Fruit fly (Drosophila melanogaster) Kc167 (cell line): ENCODE data around the gene CG12728.

Experiments
- Myc ChIP-seq: fragments of >200 bp; optimal IDR thresholded peaks from 2 replicates; lab custom pipeline; 2017; ENCODE audit warnings: missing external identifiers
- Sin3A ChIP-seq: fragments of >200 bp; optimal IDR thresholded peaks from 2 replicates; lab custom pipeline; 2018; ENCODE audit warnings: missing external identifiers
- h ChIP-seq: fragments of >200 bp; optimal IDR thresholded peaks from 3 replicates; lab custom pipeline; 2018; ENCODE audit warnings: missing external identifiers
- insv ChIP-seq: fragments of >200 bp; optimal IDR thresholded peaks from 3 replicates; lab custom pipeline; 2018; ENCODE audit warnings: missing external identifiers
- psq ChIP-seq: fragments of >200 bp; optimal IDR thresholded peaks from 2 replicates; lab custom pipeline; 2017; ENCODE audit warnings: missing external identifiers
- ttk ChIP-seq: sonication (Bioruptor generic); optimal IDR thresholded peaks from 2 replicates; lab custom pipeline; 2017; ENCODE audit warnings: missing external identifiers

The CG12728 gene

DNA sequence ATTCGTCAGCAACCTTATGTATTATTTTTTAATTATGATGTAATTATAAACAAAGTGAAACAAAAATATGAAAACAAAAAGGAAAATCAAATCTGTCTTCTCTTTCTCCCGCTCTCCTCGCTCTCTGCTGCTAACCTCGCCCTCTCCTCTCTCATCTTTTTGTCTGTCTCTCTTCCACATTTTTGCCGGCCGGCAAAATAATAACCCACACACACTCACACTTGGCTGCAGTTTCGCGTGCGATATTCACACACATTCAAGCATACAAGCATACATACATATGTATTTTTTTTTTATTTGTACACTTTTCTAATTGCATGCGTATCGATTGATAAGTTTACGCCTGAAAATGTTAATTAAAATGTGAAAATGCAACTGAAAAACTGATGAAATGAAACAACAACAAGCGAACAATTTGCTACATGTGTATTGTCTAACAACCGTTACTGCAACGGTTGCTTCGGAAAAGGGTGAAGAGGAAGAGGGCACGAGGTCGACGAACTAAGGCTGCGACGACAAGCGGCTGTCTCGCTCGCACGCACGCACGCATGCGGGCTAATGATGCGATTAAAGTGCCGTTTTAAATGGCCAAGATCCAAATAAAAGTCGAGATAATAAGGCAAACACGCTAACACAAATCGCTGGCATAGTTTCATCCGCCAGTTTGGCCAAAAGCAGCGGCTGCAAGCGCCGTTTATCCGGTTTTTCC lies 37.9 kb upstream of the CG12728 start:
- no peak for TF ChIP-seq psq (lab: Kevin White, UChicago)
- TF ChIP-seq h (lab: Kevin White, UChicago), result no peak
- no peak for TF ChIP-seq ttk (lab: Kevin White, UChicago)
- no peak for TF ChIP-seq Myc (lab: Kevin White, UChicago)
- TF ChIP-seq Sin3A (lab: Kevin White, UChicago), result no peak
- TF ChIP-seq insv (lab: Kevin White, UChicago), result no peak

DNA sequence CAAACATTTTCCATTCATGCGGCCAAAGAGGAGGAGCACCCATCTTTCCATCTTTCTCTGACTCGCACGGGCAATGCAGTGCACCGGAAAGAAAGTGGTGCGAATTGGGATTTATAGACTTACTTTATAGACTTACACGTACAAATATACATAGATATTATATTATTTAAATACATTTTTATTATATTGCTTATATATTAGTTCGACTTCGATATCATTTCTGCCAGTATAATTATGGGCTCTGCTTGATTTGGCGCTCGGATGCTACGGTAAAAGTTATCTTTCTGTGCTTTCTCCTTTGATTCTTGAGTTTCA lies 37.4 kb upstream of the CG12728 start:
- no peak for TF ChIP-seq psq (lab: Kevin White, UChicago)
- TF ChIP-seq ttk (lab: Kevin White, UChicago), result no peak
- no peak for TF ChIP-seq Sin3A (lab: Kevin White, UChicago)
- TF ChIP-seq h (lab: Kevin White, UChicago), result no peak
- TF ChIP-seq insv (lab: Kevin White, UChicago), result no peak
- TF ChIP-seq Myc (lab: Kevin White, UChicago), result no peak

DNA sequence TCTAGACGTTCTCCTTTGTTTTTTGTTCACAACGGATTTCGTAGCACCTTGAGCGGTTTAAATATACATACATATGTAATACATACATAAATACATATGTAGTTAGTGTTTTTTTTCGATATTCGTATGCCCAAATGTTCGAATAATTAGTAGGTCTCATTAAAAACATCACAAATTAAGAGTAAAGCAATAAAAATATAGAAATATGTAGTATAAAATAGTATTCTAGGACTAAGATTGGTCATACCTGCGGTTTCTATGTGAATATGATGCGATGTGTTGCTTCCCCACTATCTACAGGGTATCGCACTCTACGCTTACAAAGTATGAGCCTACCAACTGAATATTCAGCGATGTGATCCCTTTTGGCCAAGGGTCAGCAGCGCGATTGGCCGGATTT lies 37.0 kb upstream of the CG12728 start, which contains the start of gene CG4020:
Gene CG4020 (plus strand): TSS at position 301 of the 400 bp plus-strand sequence.
- TF ChIP-seq Myc (lab: Kevin White, UChicago) (no peak), insv (lab: Kevin White, UChicago) (no peak), psq (lab: Kevin White, UChicago) (no peak), h (lab: Kevin White, UChicago) (no peak), Sin3A (lab: Kevin White, UChicago) (no peak), ttk (lab: Kevin White, UChicago) (no peak)

DNA sequence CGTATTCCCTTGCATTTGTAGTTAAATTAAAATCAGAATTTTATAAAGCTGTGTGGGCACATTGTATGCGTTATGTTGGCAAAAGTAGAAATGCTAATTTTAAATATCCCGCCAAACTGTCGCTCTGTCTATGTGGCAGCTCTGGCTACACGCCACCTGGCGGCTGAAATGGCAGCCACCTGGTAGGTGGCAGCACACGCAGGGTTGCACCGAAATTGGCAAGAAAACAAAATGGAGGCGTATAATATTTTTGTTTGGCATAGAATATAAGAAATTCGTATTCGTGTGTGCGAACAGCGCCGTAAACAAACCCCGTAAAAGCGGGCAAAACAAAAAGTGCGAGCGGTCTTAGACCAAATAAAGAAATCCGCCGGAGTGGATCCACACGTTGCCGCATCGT lies 34.5 kb upstream of the CG12728 start, which contains the start of gene CG12236:
Gene CG12236 (plus strand): TSS at position 220 of the 400 bp plus-strand sequence.
- no peak for TF ChIP-seq ttk (lab: Kevin White, UChicago)
- TF ChIP-seq insv (lab: Kevin White, UChicago), result no peak
- TF ChIP-seq Myc (lab: Kevin White, UChicago), result no peak
- TF ChIP-seq Sin3A (lab: Kevin White, UChicago), result no peak
- TF ChIP-seq psq (lab: Kevin White, UChicago), result no peak
- TF ChIP-seq h (lab: Kevin White, UChicago), result no peak

DNA sequence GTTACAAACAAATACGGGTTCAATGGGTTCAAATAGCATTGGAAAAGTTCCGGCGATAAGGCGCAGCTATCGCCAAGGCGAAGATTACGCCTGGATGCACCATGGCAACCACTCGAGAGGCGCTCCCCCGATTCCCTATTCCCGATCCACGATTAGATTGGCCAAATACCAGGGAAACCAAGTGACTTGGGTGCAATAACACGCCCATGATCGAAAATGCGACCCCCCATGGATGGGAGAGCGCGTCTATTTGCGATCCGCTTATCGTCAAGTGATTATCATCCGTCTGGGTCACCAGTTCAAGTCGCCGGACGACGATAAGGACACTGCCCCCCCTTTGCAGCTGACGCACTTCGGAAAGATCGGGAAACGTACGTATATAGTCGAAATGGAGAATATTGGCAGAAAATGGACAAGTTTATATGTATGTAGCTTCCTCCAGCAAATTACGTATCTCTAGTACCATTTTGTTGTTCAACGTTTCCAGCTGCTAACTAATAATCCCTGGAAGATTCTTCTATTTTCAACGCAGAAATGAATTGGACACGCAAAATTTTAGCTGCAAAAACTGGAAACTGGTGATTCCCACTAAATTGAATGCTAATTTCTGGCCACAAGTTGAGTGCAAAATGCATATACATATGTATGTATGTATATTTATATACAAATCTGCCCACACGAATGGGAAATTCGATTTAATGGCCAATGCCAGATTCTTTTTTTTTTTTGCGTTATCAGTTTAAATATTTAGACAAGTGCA lies 27.2 kb upstream of the CG12728 start:
- TF ChIP-seq psq (lab: Kevin White, UChicago), result no peak
- no peak for TF ChIP-seq insv (lab: Kevin White, UChicago)
- no peak for TF ChIP-seq h (lab: Kevin White, UChicago)
- TF ChIP-seq Myc (lab: Kevin White, UChicago), result no peak
- TF ChIP-seq ttk (lab: Kevin White, UChicago), result no peak
- TF ChIP-seq Sin3A (lab: Kevin White, UChicago), result no peak

DNA sequence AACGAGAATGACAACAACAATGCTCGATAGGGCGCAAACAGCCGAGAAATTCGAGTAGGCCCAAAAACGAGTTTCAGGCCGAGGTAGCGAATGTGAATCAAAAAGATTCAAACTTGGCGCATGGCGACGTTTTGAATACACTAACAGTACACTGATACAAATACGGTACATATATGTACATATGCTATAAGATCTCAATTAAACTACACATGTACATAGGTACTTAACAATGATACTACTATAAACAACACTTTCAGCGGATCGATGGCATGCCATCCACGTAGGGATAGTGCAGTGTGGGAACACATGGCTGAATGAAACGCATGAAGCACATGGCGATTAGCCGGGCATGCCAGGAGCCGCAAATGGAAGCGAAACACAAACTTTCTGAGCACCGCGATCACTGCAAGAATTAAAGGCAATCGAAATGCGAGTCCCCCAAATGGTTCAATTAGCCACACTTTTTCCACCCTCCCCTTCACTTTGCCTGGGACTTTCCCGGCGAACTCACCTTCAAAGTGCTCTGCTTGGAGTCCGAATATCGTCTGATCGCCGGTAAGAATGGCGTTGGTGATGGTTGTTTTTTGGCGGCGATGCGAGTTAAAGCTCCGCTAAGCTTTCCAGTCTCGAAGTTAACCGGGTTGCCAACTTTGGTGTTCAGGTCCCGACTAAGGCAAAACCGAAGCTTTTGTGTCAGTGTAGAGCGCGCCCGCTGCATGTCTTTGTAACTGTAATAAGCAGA lies 26.5 kb upstream of the CG12728 start:
- no peak for TF ChIP-seq psq (lab: Kevin White, UChicago)
- no peak for TF ChIP-seq h (lab: Kevin White, UChicago)
- no peak for TF ChIP-seq insv (lab: Kevin White, UChicago)
- no peak for TF ChIP-seq ttk (lab: Kevin White, UChicago)
- no peak for TF ChIP-seq Myc (lab: Kevin White, UChicago)
- no peak for TF ChIP-seq Sin3A (lab: Kevin White, UChicago)

DNA sequence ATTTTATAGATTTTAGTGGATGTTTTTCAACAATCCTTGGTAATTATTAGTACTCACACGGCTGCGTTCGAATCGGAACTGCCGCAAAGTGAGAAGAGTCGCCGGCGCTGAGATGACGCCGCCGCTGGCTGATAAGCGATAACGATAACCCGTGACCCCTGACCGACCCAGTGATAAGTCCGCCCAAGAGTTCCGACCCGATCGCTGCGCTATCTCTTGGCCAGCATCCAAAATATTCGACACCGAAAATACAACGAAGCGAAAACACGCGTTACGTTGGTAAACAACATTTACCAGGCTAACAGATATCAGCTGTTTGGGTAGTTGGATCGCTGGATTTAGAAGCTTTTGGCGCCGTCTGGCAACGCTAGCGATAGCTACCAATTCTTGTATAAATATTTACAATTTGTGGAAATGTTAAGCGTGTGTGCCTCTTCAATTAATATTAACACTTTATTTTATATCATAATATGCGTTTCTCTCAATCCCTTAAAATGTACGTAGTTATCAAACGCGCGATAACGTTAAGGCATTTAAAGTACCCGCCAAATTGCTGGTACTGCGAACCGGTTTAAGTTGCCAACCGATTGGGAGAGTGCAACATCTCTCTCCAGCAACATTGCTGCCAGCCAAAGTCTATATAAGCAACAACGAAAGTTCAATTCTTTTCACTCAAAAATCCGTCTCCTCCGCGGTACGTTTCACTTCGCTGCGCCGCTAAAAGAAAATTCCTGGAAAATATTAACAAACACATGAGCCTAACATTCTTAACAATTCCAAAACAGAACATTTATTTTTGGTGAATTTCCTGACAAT lies 25.7 kb upstream of the CG12728 start, which contains the start of the genes Shmt and CG3726:
Gene Shmt (minus strand): TSS at position 304 of the 816 bp plus-strand sequence.
Gene CG3726 (plus strand): TSS at position 604 of the 816 bp plus-strand sequence.
- TF ChIP-seq Myc (lab: Kevin White, UChicago) (no peak), h (lab: Kevin White, UChicago) (no peak), insv (lab: Kevin White, UChicago) (no peak), Sin3A (lab: Kevin White, UChicago) (no peak), psq (lab: Kevin White, UChicago) (no peak), ttk (lab: Kevin White, UChicago) (no peak)

DNA sequence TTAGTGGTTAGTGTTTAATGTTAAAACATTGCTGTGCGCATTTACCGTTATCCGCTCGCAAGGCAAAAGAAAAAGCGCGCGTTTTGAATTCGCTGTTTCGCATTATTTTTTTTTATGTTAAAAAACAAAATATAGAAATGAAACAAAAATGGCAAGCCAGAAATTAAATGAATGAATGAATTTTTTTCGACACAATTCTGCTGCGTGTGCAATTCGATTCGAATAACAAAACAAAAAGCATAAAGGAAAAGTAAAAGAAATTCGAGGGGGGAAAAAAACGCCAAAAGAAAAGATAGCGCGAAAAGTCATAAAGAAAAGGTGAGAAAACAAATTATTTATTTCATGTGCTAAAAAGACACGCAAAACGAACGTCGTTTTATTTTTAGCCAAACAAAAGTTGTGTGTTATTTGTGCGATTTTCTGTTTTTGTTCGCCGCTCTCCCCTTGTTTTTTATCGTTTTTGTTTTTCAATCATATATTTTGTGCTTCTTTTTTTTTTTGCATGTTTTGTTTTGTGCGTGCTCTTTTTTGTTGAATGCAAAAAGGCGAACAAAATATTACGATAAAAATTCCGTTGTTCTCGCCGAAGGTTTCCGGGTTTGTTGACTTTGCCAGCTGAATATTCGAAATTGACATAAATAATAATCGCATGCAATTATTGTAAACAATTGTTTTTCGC lies 25.0 kb upstream of the CG12728 start:
- no peak for TF ChIP-seq Sin3A (lab: Kevin White, UChicago)
- TF ChIP-seq h (lab: Kevin White, UChicago), result no peak
- no peak for TF ChIP-seq psq (lab: Kevin White, UChicago)
- TF ChIP-seq Myc (lab: Kevin White, UChicago), result no peak
- no peak for TF ChIP-seq insv (lab: Kevin White, UChicago)
- TF ChIP-seq ttk (lab: Kevin White, UChicago), result no peak

DNA sequence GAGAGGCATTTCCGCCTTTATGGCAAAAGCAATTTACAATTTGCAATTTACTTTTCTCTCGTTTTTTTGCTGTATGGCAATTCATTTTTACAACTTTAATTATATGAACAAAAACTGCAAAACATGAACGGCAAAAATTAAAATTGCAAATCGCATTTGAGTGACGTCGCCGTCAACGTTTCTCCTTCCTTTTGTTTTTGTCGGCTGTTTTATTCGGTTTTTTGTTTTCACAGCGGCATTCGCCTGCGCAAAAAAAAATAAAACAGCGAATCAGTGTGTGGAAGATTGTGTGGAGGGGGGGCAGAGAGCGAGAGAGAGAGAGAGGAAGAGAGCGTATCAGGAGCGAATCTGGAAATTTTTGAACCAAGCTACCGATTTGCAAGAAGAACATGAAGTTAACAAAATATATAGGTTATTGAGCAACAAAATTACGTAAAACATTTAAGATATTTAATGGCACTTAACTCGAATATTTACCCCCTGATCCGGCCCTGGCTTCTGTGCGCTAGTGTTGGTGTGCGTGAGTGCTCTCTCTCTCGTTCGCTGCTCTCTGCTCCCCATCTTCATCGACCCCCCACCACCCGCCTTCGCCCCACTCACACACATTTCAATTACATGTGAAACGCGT lies 23.8 kb upstream of the CG12728 start:
- TF ChIP-seq h (lab: Kevin White, UChicago) (peak; percentile 72), ttk (lab: Kevin White, UChicago) (no peak), Myc (lab: Kevin White, UChicago) (no peak), insv (lab: Kevin White, UChicago) (peak; percentile 56), psq (lab: Kevin White, UChicago) (peak; percentile 96)
